Fruit fly (Drosophila melanogaster): ENCODE measurements around the gene CG10979.

CG10979 gene

dm6 chr3R:5794267-5795089, at the start of gene CG10979, which contains the start of gene PSMG1:
CG10979 (plus strand) TSS chr3R:5794705.
PSMG1 (minus strand) TSS chr3R:5794317.
- no peak for TF ChIP-seq Hr83 (GFP tag; optimal IDR thresholded peaks at IDR 0.05; ENCODE audit: poor library complexity, severe bottlenecking)
- no peak for TF ChIP-seq Sp1 (GFP tag; optimal IDR thresholded peaks at IDR 0.05)
- TF ChIP-seq Mio (GFP tag; optimal IDR thresholded peaks at IDR 0.05): no peak
- TF ChIP-seq jim (GFP tag; optimal IDR thresholded peaks at IDR 0.05): no peak
- TF ChIP-seq dmrt93B (GFP tag; optimal IDR thresholded peaks at IDR 0.05): no peak
- no peak for TF ChIP-seq Vsx2 (GFP tag; optimal IDR thresholded peaks at IDR 0.05; ENCODE audit: partially characterized antibody)
- TF ChIP-seq woc (GFP tag; optimal IDR thresholded peaks at IDR 0.05): no peak
- no peak for TF ChIP-seq psq (GFP tag; optimal IDR thresholded peaks at IDR 0.05)
- TF ChIP-seq Dif (GFP tag; optimal IDR thresholded peaks at IDR 0.05; ENCODE audit: partially characterized antibody): no peak
- TF ChIP-seq br (GFP tag; optimal IDR thresholded peaks at IDR 0.05): no peak
- no peak for TF ChIP-seq CG9705 (GFP tag; optimal IDR thresholded peaks at IDR 0.05)
- no peak for TF ChIP-seq Hnf4 (GFP tag; optimal IDR thresholded peaks at IDR 0.05)
- TF ChIP-seq brk (GFP tag; optimal IDR thresholded peaks at IDR 0.05): no peak
- no peak for TF ChIP-seq GATAd (GFP tag; optimal IDR thresholded peaks at IDR 0.05)
- no peak for TF ChIP-seq Hr78 (GFP tag; optimal IDR thresholded peaks at IDR 0.05)
- TF ChIP-seq Abd-B (GFP tag; optimal IDR thresholded peaks at IDR 0.05): no peak
- TF ChIP-seq fru (GFP tag; optimal IDR thresholded peaks at IDR 0.05): no peak
- no peak for TF ChIP-seq sv (GFP tag; optimal IDR thresholded peaks at IDR 0.05)

dm6 chr3R:5746646-5747045, 47.9 kb upstream of the CG10979 start:
- TF ChIP-seq psq (GFP tag; optimal IDR thresholded peaks at IDR 0.05) (no peak), Dif (GFP tag; optimal IDR thresholded peaks at IDR 0.05; ENCODE audit: partially characterized antibody) (no peak), br (GFP tag; optimal IDR thresholded peaks at IDR 0.05) (no peak), CrebA (GFP tag; optimal IDR thresholded peaks at IDR 0.05; ENCODE audit: borderline replicate concordance) (no peak), dl (GFP tag; optimal IDR thresholded peaks at IDR 0.05; ENCODE audit: insufficient read depth in 1 of 2, partially characterized antibody in 2 of 2) (no peak), OdsH (GFP tag; optimal IDR thresholded peaks at IDR 0.05) (no peak), Vsx2 (GFP tag; optimal IDR thresholded peaks at IDR 0.05; ENCODE audit: partially characterized antibody) (no peak), foxo (GFP tag; optimal IDR thresholded peaks at IDR 0.05) (no peak), ey (GFP tag; optimal IDR thresholded peaks at IDR 0.05) (no peak), h (GFP tag; optimal IDR thresholded peaks at IDR 0.05) (no peak), usp (GFP tag; optimal IDR thresholded peaks at IDR 0.05) (no peak), jim (GFP tag; optimal IDR thresholded peaks at IDR 0.05) (no peak), Hr78 (GFP tag; optimal IDR thresholded peaks at IDR 0.05) (no peak), Hnf4 (GFP tag; optimal IDR thresholded peaks at IDR 0.05) (no peak), Jra (GFP tag; optimal IDR thresholded peaks at IDR 0.05) (no peak), woc (GFP tag; optimal IDR thresholded peaks at IDR 0.05) (no peak), Hr83 (GFP tag; optimal IDR thresholded peaks at IDR 0.05; ENCODE audit: poor library complexity, severe bottlenecking) (no peak), HLH106 (tag; optimal IDR thresholded peaks at IDR 0.05) (no peak), Mio (GFP tag; optimal IDR thresholded peaks at IDR 0.05) (no peak)

DNA sequence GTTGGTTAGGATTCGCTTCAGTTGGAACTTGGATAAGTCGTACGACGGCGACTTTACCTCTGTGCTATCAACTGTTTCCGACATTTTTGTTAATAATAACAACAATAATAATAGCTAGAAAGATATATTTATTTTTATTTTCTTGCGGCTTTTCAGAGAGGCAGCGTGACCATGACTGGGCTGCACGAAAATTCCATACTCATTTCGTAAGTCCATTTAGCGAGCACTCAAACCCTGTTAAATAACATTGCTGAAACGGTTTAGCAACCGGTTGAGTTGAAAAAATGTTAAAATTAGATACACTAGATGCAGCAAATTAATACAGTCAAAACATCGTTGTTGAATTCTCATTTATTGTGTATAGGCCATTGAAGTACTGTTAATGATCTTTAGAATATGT, 39.9 kb upstream of the CG10979 start, which contains the start of gene Dcps:
Dcps (minus strand) TSS at position 181 of the 400 bp plus-strand sequence.
- TF ChIP-seq Myc (optimal IDR thresholded peaks at IDR 0.05) (peak; percentile 37), GATAd (GFP tag; optimal IDR thresholded peaks at IDR 0.05) (no peak), rgr (GFP tag; optimal IDR thresholded peaks at IDR 0.05) (no peak), sage (GFP tag; optimal IDR thresholded peaks at IDR 0.05) (peak; percentile 27), Jra (GFP tag; optimal IDR thresholded peaks at IDR 0.05) (no peak)

- TF ChIP-seq CG9705 (GFP tag; optimal IDR thresholded peaks at IDR 0.05) (peak; percentile 5), pan (optimal IDR thresholded peaks at IDR 0.05) (no peak), ey (GFP tag; optimal IDR thresholded peaks at IDR 0.05) (peak; percentile 25), dl (GFP tag; optimal IDR thresholded peaks at IDR 0.05; ENCODE audit: insufficient read depth in 1 of 2, partially characterized antibody in 2 of 2) (no peak), HLH106 (tag; optimal IDR thresholded peaks at IDR 0.05) (peak; percentile 59), h (GFP tag; optimal IDR thresholded peaks at IDR 0.05) (no peak), Dif (GFP tag; optimal IDR thresholded peaks at IDR 0.05; ENCODE audit: partially characterized antibody) (no peak), tai (GFP tag; optimal IDR thresholded peaks at IDR 0.05) (no peak), Vsx2 (GFP tag; optimal IDR thresholded peaks at IDR 0.05; ENCODE audit: partially characterized antibody) (no peak), sv (GFP tag; optimal IDR thresholded peaks at IDR 0.05) (no peak), CrebA (GFP tag; optimal IDR thresholded peaks at IDR 0.05; ENCODE audit: borderline replicate concordance) (no peak), OdsH (GFP tag; optimal IDR thresholded peaks at IDR 0.05) (peak; percentile 18), Jra (GFP tag; optimal IDR thresholded peaks at IDR 0.05) (peak; percentile 55), Hr83 (GFP tag; optimal IDR thresholded peaks at IDR 0.05; ENCODE audit: poor library complexity, severe bottlenecking) (peak; percentile 85), psq (GFP tag; optimal IDR thresholded peaks at IDR 0.05) (no peak), Hnf4 (GFP tag; optimal IDR thresholded peaks at IDR 0.05) (no peak), N (GFP tag; optimal IDR thresholded peaks at IDR 0.05) (no peak), dmrt93B (GFP tag; optimal IDR thresholded peaks at IDR 0.05) (no peak)
Observed at dm6 chr3R:5758624-5759209, 35.8 kb upstream of the CG10979 start, which contains the start of gene Sec8. Sec8 (minus strand) TSS chr3R:5758997.

Data from whole organism, wandering third instar larva.